Fruit fly (Drosophila melanogaster): Measurements from ENCODE around the gene HIP.
A peak's percentile ranks its signal among the peaks of the same experiment; 100 is the strongest.

HIP gene

dm6 chrX:3838648-3839047 lies 39.7 kb downstream of the HIP start (continued):
- TF ChIP-seq dati (GFP tag; IDR thresholded peaks at IDR 0.05), result peak; percentile 48; the same call in 1 of the 2 replicates
- TF ChIP-seq CG10147 (GFP tag; optimal IDR thresholded peaks at IDR 0.05), result peak; percentile 65
- peak; percentile 81 for TF ChIP-seq Hsf (GFP tag; optimal IDR thresholded peaks at IDR 0.05)
- TF ChIP-seq Poxn (GFP tag; IDR thresholded peaks at IDR 0.05), result no peak
- peak; percentile 72 for TF ChIP-seq CG17328 (GFP tag; IDR thresholded peaks at IDR 0.05)
- peak; percentile 31 for TF ChIP-seq YL-1 (GFP tag; optimal IDR thresholded peaks at IDR 0.05)
- TF ChIP-seq psq (GFP tag; optimal IDR thresholded peaks at IDR 0.05), result peak; percentile 29
- TF ChIP-seq CG2202 (tag; optimal IDR thresholded peaks at IDR 0.05), result peak; percentile 38
- TF ChIP-seq otp (GFP tag; IDR thresholded peaks at IDR 0.05), result peak; percentile 84
- TF ChIP-seq CG32767 (GFP tag; IDR thresholded peaks at IDR 0.05), result peak; percentile 65
- peak; percentile 81 for TF ChIP-seq Oli (tag; optimal IDR thresholded peaks at IDR 0.05)
- peak; percentile 37 for TF ChIP-seq CG3838 (GFP tag; optimal IDR thresholded peaks at IDR 0.05)
- peak; percentile 77 for TF ChIP-seq dmrt11E (tag; optimal IDR thresholded peaks at IDR 0.05)
- TF ChIP-seq zf30C (GFP tag; optimal IDR thresholded peaks at IDR 0.05), result peak; percentile 72
- 0 out of 3 replicates have a peak, but pooled peaks have one; percentile 19 for TF ChIP-seq CG2889 (GFP tag; IDR thresholded peaks at IDR 0.05)
- no peak for TF ChIP-seq CG30020 (tag; optimal IDR thresholded peaks at IDR 0.05)
- TF ChIP-seq dpn (GFP tag; optimal IDR thresholded peaks at IDR 0.05), result peak; percentile 69 to 81
- TF ChIP-seq CG11723 (GFP tag; optimal IDR thresholded peaks at IDR 0.05), result peak; percentile 75
- no peak for TF ChIP-seq TFAM (GFP tag; optimal IDR thresholded peaks at IDR 0.05)
- TF ChIP-seq CG14667 (GFP tag; IDR thresholded peaks at IDR 0.05), result peak; percentile 64
- TF ChIP-seq CG6854 (GFP tag; optimal IDR thresholded peaks at IDR 0.05), result peak; percentile 57
- no peak for TF ChIP-seq CkIIα-i1 (GFP tag; IDR thresholded peaks at IDR 0.05)
- TF ChIP-seq gcm (GFP tag; optimal IDR thresholded peaks at IDR 0.05), result peak; percentile 74
- TF ChIP-seq pan (optimal IDR thresholded peaks at IDR 0.05), result no peak
- TF ChIP-seq pan (GFP tag; optimal IDR thresholded peaks at IDR 0.05 in 1 of 2, IDR thresholded peaks at IDR 0.05 in 1 of 2), result peak in 1 of 2 experiments; percentile 80
- peak; percentile 85 for TF ChIP-seq dmrt99B (tag; optimal IDR thresholded peaks at IDR 0.05)
- TF ChIP-seq cas (GFP tag; IDR thresholded peaks at IDR 0.05), result peak; percentile 52; the same call in 1 of the 2 replicates
- TF ChIP-seq CG17385 (GFP tag; optimal IDR thresholded peaks at IDR 0.05), result peak; percentile 73
- TF ChIP-seq en (GFP tag; optimal IDR thresholded peaks at IDR 0.05), result peak; percentile 70
- TF ChIP-seq hbn (GFP tag; IDR thresholded peaks at IDR 0.05; ENCODE audit: partially characterized antibody), result no peak
- TF ChIP-seq CG5245 (GFP tag; optimal IDR thresholded peaks at IDR 0.05), result peak; percentile 68
- TF ChIP-seq CG1603 (tag; optimal IDR thresholded peaks at IDR 0.05), result peak; percentile 80
- peak; percentile 46 for TF ChIP-seq Bdp1 (GFP tag; optimal IDR thresholded peaks at IDR 0.05)
- no peak for TF ChIP-seq gfzf (GFP tag; optimal IDR thresholded peaks at IDR 0.05)
- no peak for TF ChIP-seq CG42726 (GFP tag; IDR thresholded peaks at IDR 0.05; ENCODE audit: partially characterized antibody)
- TF ChIP-seq CG11085 (GFP tag; IDR thresholded peaks at IDR 0.05), result 0 out of 2 replicates have a peak, but pooled peaks have one; percentile 30
- TF ChIP-seq bbx (GFP tag; IDR thresholded peaks at IDR 0.05; ENCODE audit: partially characterized antibody), result no peak
- TF ChIP-seq Mrtf (GFP tag; IDR thresholded peaks at IDR 0.05), result peak; percentile 76; the same call in 2 of the 3 replicates
- peak; percentile 78 for TF ChIP-seq Asciz (GFP tag; optimal IDR thresholded peaks at IDR 0.05)
- peak; percentile 64 for TF ChIP-seq Nf-YC (tag; optimal IDR thresholded peaks at IDR 0.05)
- peak; percentile 71 for TF ChIP-seq CG10979 (tag; optimal IDR thresholded peaks at IDR 0.05)
- peak; percentile 80 for TF ChIP-seq CG9817 (tag; optimal IDR thresholded peaks at IDR 0.05)
- no peak for TF ChIP-seq vnd (GFP tag; IDR thresholded peaks at IDR 0.05; ENCODE audit: partially characterized antibody)
- peak; percentile 70 for TF ChIP-seq CG11398 (GFP tag; optimal IDR thresholded peaks at IDR 0.05)
- peak; percentile 26 for TF ChIP-seq CG15011 (GFP tag; optimal IDR thresholded peaks at IDR 0.05)
- TF ChIP-seq stwl (tag; optimal IDR thresholded peaks at IDR 0.05), result no peak
- peak; percentile 72 for TF ChIP-seq CG2875 (GFP tag; optimal IDR thresholded peaks at IDR 0.05)
- peak; percentile 31; the same call in 1 of the 2 replicates for TF ChIP-seq CG4730 (GFP tag; IDR thresholded peaks at IDR 0.05)
- TF ChIP-seq Deaf1 (tag; optimal IDR thresholded peaks at IDR 0.05), result peak; percentile 25
- peak; percentile 54 for TF ChIP-seq CG18764 (GFP tag; optimal IDR thresholded peaks at IDR 0.05)
